Fruit fly (Drosophila melanogaster) whole organism, embryonic: Measurements from ENCODE around the gene Wnt6.

Experiments used
- ATbp ChIP-seq: fragments of 200-800 bp; sonication (Bioruptor generic); optimal IDR thresholded peaks from 2 replicates; lab custom pipeline; 2017; ENCODE audit warnings: missing biosample characterization, mild to moderate bottlenecking, missing genetic modification characterization, missing genetic modification reagents
- Awh ChIP-seq: fragments of 200-800 bp; sonication (Bioruptor generic); IDR thresholded peaks from 2 replicates; pipeline ENCODE4, ENCODE4 v1.3.6; 2022; ENCODE audit warnings: missing biosample characterization, missing genetic modification characterization
- C15 ChIP-seq: fragments of 200-800 bp; sonication (Bioruptor generic); IDR thresholded peaks from 3 replicates; pipeline ENCODE4 v1.3.6; 2022; ENCODE audit warnings: missing biosample characterization, missing genetic modification characterization
- CG10959 ChIP-seq: fragments of 200-800 bp; sonication (Bioruptor generic); IDR thresholded peaks from 2 replicates; pipeline ENCODE4 v1.3.6; 2022; ENCODE audit warnings: missing biosample characterization, missing genetic modification characterization
- CG11504 ChIP-seq: fragments of 200-800 bp; sonication (Bioruptor generic); optimal IDR thresholded peaks from 3 replicates; lab custom pipeline; 2019; ENCODE audit warnings: missing biosample characterization, mild to moderate bottlenecking, missing genetic modification characterization, moderate library complexity
- CG12219 ChIP-seq: fragments of 200-800 bp; sonication (Bioruptor generic); optimal IDR thresholded peaks from 3 replicates; lab custom pipeline; 2018; ENCODE audit warnings: missing biosample characterization, mild to moderate bottlenecking, missing genetic modification characterization
- CG12769 ChIP-seq: fragments of 200-800 bp; sonication (Bioruptor generic); optimal IDR thresholded peaks from 2 replicates; lab custom pipeline; 2019; ENCODE audit warnings: missing biosample characterization, mild to moderate bottlenecking, missing genetic modification characterization, moderate library complexity
- CG12942 ChIP-seq: fragments of 200-800 bp; sonication (Bioruptor generic); optimal IDR thresholded peaks from 3 replicates; lab custom pipeline; 2016; ENCODE audit warnings: missing biosample characterization, missing genetic modification characterization
- CG13775 ChIP-seq: fragments of 200-800 bp; sonication (Bioruptor generic); optimal IDR thresholded peaks from 3 replicates; lab custom pipeline; 2017; ENCODE audit warnings: missing biosample characterization, mild to moderate bottlenecking, missing genetic modification characterization
- CG16813 ChIP-seq: fragments of 200-800 bp; sonication (Bioruptor generic); IDR thresholded peaks from 3 replicates; pipeline ENCODE4 v1.3.6; 2022; ENCODE audit warnings: missing biosample characterization, missing genetic modification characterization; ENCODE audit not compliant: partially characterized antibody
- CG17359 ChIP-seq: fragments of 200-800 bp; sonication (Bioruptor generic); optimal IDR thresholded peaks from 3 replicates; lab custom pipeline; 2018; ENCODE audit warnings: missing biosample characterization, mild to moderate bottlenecking, missing genetic modification characterization, moderate library complexity
- CG18262 ChIP-seq: fragments of 200-800 bp; optimal IDR thresholded peaks from 3 replicates; lab custom pipeline; 2019; ENCODE audit warnings: missing biosample characterization, mild to moderate bottlenecking, missing genetic modification characterization, moderate library complexity
- CG18619 ChIP-seq: fragments of 200-800 bp; sonication (Bioruptor generic); optimal IDR thresholded peaks from 3 replicates; lab custom pipeline; 2017; ENCODE audit warnings: missing biosample characterization, mild to moderate bottlenecking, missing genetic modification characterization
- CG2116 ChIP-seq: fragments of 200-800 bp; sonication (Bioruptor generic); optimal IDR thresholded peaks from 3 replicates; lab custom pipeline; 2018; ENCODE audit warnings: missing biosample characterization, mild to moderate bottlenecking, missing genetic modification characterization
- CG2678 ChIP-seq: fragments of 200-800 bp; sonication (Bioruptor generic); optimal IDR thresholded peaks from 3 replicates; lab custom pipeline; 2019; ENCODE audit warnings: missing biosample characterization, mild to moderate bottlenecking, missing genetic modification characterization, moderate library complexity
- CG3407 ChIP-seq: fragments of 200-800 bp; sonication (Bioruptor generic); optimal IDR thresholded peaks from 2 replicates; lab custom pipeline; 2018; ENCODE audit warnings: missing biosample characterization, mild to moderate bottlenecking, missing genetic modification characterization
- CG3838 ChIP-seq: fragments of 200-800 bp; sonication (Bioruptor generic); optimal IDR thresholded peaks from 3 replicates; lab custom pipeline; 2016; ENCODE audit warnings: missing biosample characterization, missing genetic modification characterization
- CG5953 ChIP-seq: fragments of 200-800 bp; sonication (Bioruptor generic); IDR thresholded peaks from 2 replicates; pipeline ENCODE4 v1.3.6; 2022; ENCODE audit warnings: missing biosample characterization, missing genetic modification characterization
- CG6175 ChIP-seq: fragments of 200-800 bp; sonication (Bioruptor generic); IDR thresholded peaks from 3 replicates; pipeline ENCODE4 v1.3.6; 2022; ENCODE audit warnings: missing biosample characterization, missing genetic modification characterization
- CG8290 ChIP-seq, 3 experiments: fragments of 200-800 bp; sonication (Bioruptor generic); optimal IDR thresholded peaks; 2 replicates each; lab custom pipeline; 2016 to 2019; ENCODE audit warnings: missing biosample characterization in 3 of 3, missing genetic modification characterization in 3 of 3, mild to moderate bottlenecking in 2 of 3, moderate library complexity in 1 of 3
- CG9215 ChIP-seq: fragments of 200-800 bp; sonication (Bioruptor generic); IDR thresholded peaks from 2 replicates; pipeline ENCODE4 v1.3.6; 2022; ENCODE audit warnings: missing biosample characterization, missing genetic modification characterization
- CG9727 ChIP-seq: fragments of 200-800 bp; sonication (Bioruptor generic); optimal IDR thresholded peaks from 3 replicates; lab custom pipeline; 2017; ENCODE audit warnings: missing biosample characterization, mild to moderate bottlenecking, missing genetic modification characterization
- CG9932 ChIP-seq: fragments of 200-800 bp; sonication (Bioruptor generic); IDR thresholded peaks from 2 replicates; pipeline ENCODE4 v1.3.6; 2022; ENCODE audit warnings: missing biosample characterization, missing genetic modification characterization
- Drgx ChIP-seq: fragments of 200-800 bp; sonication (Bioruptor generic); IDR thresholded peaks from 2 replicates; pipeline ENCODE4 v1.3.6; 2022; ENCODE audit warnings: missing biosample characterization, missing genetic modification characterization
- Ets65A ChIP-seq: fragments of 200-800 bp; sonication (Bioruptor generic); peaks from one replicate; lab custom pipeline; 2016; ENCODE audit warnings: missing biosample characterization, missing genetic modification characterization
- Gug ChIP-seq: fragments of 200-800 bp; sonication (Bioruptor generic); IDR thresholded peaks from 4 replicates; pipeline ENCODE4 v1.3.6; 2022; ENCODE audit warnings: missing biosample characterization, missing genetic modification characterization
- Med ChIP-seq: fragments of 200-800 bp; sonication (Bioruptor generic); peaks from one replicate; lab custom pipeline; 2016; ENCODE audit warnings: missing biosample characterization, missing genetic modification characterization, mild to moderate bottlenecking, inconsistent platforms, moderate library complexity
- Nf-YA ChIP-seq: fragments of 200-800 bp; sonication (Bioruptor generic); IDR thresholded peaks from 2 replicates; pipeline ENCODE4 v1.3.6; 2022; ENCODE audit warnings: missing biosample characterization, missing genetic modification characterization
- Nf-YC ChIP-seq: fragments of 200-800 bp; optimal IDR thresholded peaks from 3 replicates; lab custom pipeline; 2019; ENCODE audit warnings: missing biosample characterization, mild to moderate bottlenecking, missing genetic modification characterization, moderate library complexity
- Optix ChIP-seq: fragments of 200-800 bp; sonication (Bioruptor generic); IDR thresholded peaks from 3 replicates; pipeline ENCODE4 v1.3.6; 2022; ENCODE audit warnings: missing biosample characterization, missing genetic modification characterization
- PHDP ChIP-seq: fragments of 200-800 bp; sonication (Bioruptor generic); optimal IDR thresholded peaks from 3 replicates; lab custom pipeline; 2018; ENCODE audit warnings: missing biosample characterization, mild to moderate bottlenecking, missing genetic modification characterization, moderate library complexity
- Sox102F ChIP-seq: fragments of 200-800 bp; sonication (Bioruptor generic); optimal IDR thresholded peaks from 2 replicates; lab custom pipeline; 2018; ENCODE audit warnings: missing biosample characterization, mild to moderate bottlenecking, missing genetic modification characterization, moderate library complexity
- Spps ChIP-seq: fragments of 200-800 bp; sonication (Bioruptor generic); optimal IDR thresholded peaks from 2 replicates; lab custom pipeline; 2018; ENCODE audit warnings: missing biosample characterization, mild to moderate bottlenecking, missing genetic modification characterization
- ab ChIP-seq: fragments of 200-800 bp; sonication (Bioruptor generic); optimal IDR thresholded peaks from 2 replicates; lab custom pipeline; 2016; ENCODE audit warnings: missing biosample characterization, missing genetic modification characterization
- amos ChIP-seq: fragments of 200-800 bp; sonication (Bioruptor generic); IDR thresholded peaks from 2 replicates; pipeline ENCODE4 v1.3.6; 2022; ENCODE audit warnings: missing biosample characterization, missing genetic modification characterization; ENCODE audit not compliant: partially characterized antibody
- bcd ChIP-seq: fragments of 200-800 bp; sonication (Bioruptor generic); optimal IDR thresholded peaks from 2 replicates; lab custom pipeline; 2017; ENCODE audit warnings: missing biosample characterization, mild to moderate bottlenecking, missing genetic modification characterization
- ci ChIP-seq: fragments of 200-800 bp; sonication (Bioruptor generic); IDR thresholded peaks from 3 replicates; pipeline ENCODE4 v1.3.6; 2022; ENCODE audit warnings: missing biosample characterization, missing genetic modification characterization
- dysf ChIP-seq: fragments of 200-800 bp; sonication (Bioruptor generic); IDR thresholded peaks from 3 replicates; pipeline ENCODE4 v1.3.6; 2022; ENCODE audit warnings: missing biosample characterization, missing genetic modification characterization
- fu2 ChIP-seq: fragments of 200-800 bp; sonication (Bioruptor generic); optimal IDR thresholded peaks from 2 replicates; lab custom pipeline; 2016; ENCODE audit warnings: missing biosample characterization, missing genetic modification characterization
- gce ChIP-seq: fragments of 200-800 bp; sonication (Bioruptor generic); IDR thresholded peaks from 3 replicates; pipeline ENCODE4 v1.3.6; 2022; ENCODE audit warnings: missing biosample characterization, missing genetic modification characterization
- lab ChIP-seq: fragments of 200-800 bp; sonication (Bioruptor generic); optimal IDR thresholded peaks from 3 replicates; lab custom pipeline; 2017; ENCODE audit warnings: missing biosample characterization, missing genetic modification characterization, mild to moderate bottlenecking, moderate library complexity, missing genetic modification reagents
- nom ChIP-seq: fragments of 200-800 bp; sonication (Bioruptor generic); optimal IDR thresholded peaks from 2 replicates; lab custom pipeline; 2017; ENCODE audit warnings: missing biosample characterization, missing genetic modification characterization, mild to moderate bottlenecking, moderate library complexity, missing genetic modification reagents
- oc ChIP-seq: fragments of 200-800 bp; sonication (Bioruptor generic); optimal IDR thresholded peaks from 2 replicates; lab custom pipeline; 2018; ENCODE audit warnings: missing biosample characterization, mild to moderate bottlenecking, missing genetic modification characterization, moderate library complexity
- otp ChIP-seq: fragments of 200-800 bp; sonication (Bioruptor generic); IDR thresholded peaks from 3 replicates; pipeline ENCODE4, ENCODE4 v1.3.6; 2022; ENCODE audit warnings: missing biosample characterization, missing genetic modification characterization
- pita ChIP-seq: fragments of 200-800 bp; sonication (Bioruptor generic); optimal IDR thresholded peaks from 2 replicates; lab custom pipeline; 2017; ENCODE audit warnings: missing biosample characterization, mild to moderate bottlenecking, missing genetic modification characterization
- pros ChIP-seq: fragments of 200-800 bp; sonication (Bioruptor generic); optimal IDR thresholded peaks from 3 replicates; lab custom pipeline; 2019; ENCODE audit warnings: missing biosample characterization, mild to moderate bottlenecking, missing genetic modification characterization, moderate library complexity
- run ChIP-seq: fragments of 200-800 bp; sonication (Bioruptor generic); optimal IDR thresholded peaks from 3 replicates; lab custom pipeline; 2018; ENCODE audit warnings: missing biosample characterization, mild to moderate bottlenecking, missing genetic modification characterization
- sim ChIP-seq: fragments of 200-800 bp; sonication (Bioruptor generic); IDR thresholded peaks from 2 replicates; pipeline ENCODE4 v1.3.6; 2022; ENCODE audit warnings: missing biosample characterization, missing genetic modification characterization
- slbo ChIP-seq: fragments of 200-800 bp; sonication (Bioruptor generic); IDR thresholded peaks from 2 replicates; pipeline ENCODE4 v1.3.6; 2022; ENCODE audit warnings: missing biosample characterization, missing genetic modification characterization
- sob ChIP-seq: fragments of 200-800 bp; sonication (Bioruptor generic); IDR thresholded peaks from 2 replicates; pipeline ENCODE4 v1.3.6; 2022; ENCODE audit warnings: missing biosample characterization, missing genetic modification characterization
- sr ChIP-seq: fragments of 200-800 bp; sonication (Bioruptor generic); IDR thresholded peaks from 3 replicates; pipeline ENCODE4 v1.3.6; 2022; ENCODE audit warnings: missing biosample characterization, missing genetic modification characterization
- zen ChIP-seq: fragments of 200-800 bp; sonication (Bioruptor generic); optimal IDR thresholded peaks from 3 replicates; lab custom pipeline; 2018; ENCODE audit warnings: missing biosample characterization, mild to moderate bottlenecking, missing genetic modification characterization, moderate library complexity

Gene Wnt6

dm6 chr2L:7301497-7301896, 32.0 kb upstream of the Wnt6 start:
- TF ChIP-seq CG6175 (GFP tag; lab: Robert Waterston, UW) (0 out of 3 replicates have a peak, but pooled peaks have one; percentile 43), bcd (peak; percentile 13), CG9215 (GFP tag; lab: Robert Waterston, UW) (no peak), lab (peak; percentile 18), dysf (GFP tag; lab: Robert Waterston, UW) (peak; percentile 31; the same call in 1 of the 3 replicates), Optix (GFP tag; lab: Robert Waterston, UW) (0 out of 3 replicates have a peak, but pooled peaks have one; percentile 27), ATbp (peak; percentile 44), pros (GFP tag; lab: Kevin White, UChicago) (peak; percentile 6), sob (GFP tag; lab: Robert Waterston, UW) (0 out of 2 replicates have a peak, but pooled peaks have one; percentile 21), CG12942 (GFP tag; lab: Kevin White, UChicago) (no peak), gce (GFP tag; lab: Robert Waterston, UW) (0 out of 3 replicates have a peak, but pooled peaks have one; percentile 28), Nf-YA (0 out of 2 replicates have a peak, but pooled peaks have one; percentile 5), Nf-YC (tag; lab: Kevin White, UChicago) (peak; percentile 5), otp (GFP tag; lab: Robert Waterston, UW) (peak; percentile 59; the same call in 1 of the 3 replicates), CG9932 (GFP tag; lab: Robert Waterston, UW) (0 out of 2 replicates have a peak, but pooled peaks have one; percentile 21), sr (0 out of 3 replicates have a peak, but pooled peaks have one; percentile 25), ci (GFP tag; lab: Robert Waterston, UW) (0 out of 3 replicates have a peak, but pooled peaks have one; percentile 46), CG12219 (no peak), CG3407 (no peak), Drgx (GFP tag; lab: Robert Waterston, UW) (no peak), oc (tag; lab: Kevin White, UChicago) (peak; percentile 9), Awh (GFP tag; lab: Robert Waterston, UW) (no peak), Med (peak; percentile 65), CG18619 (no peak), CG17359 (tag; lab: Kevin White, UChicago) (peak; percentile 15), CG2116 (no peak), slbo (0 out of 2 replicates have a peak, but pooled peaks have one; percentile 6), CG5953 (0 out of 2 replicates have a peak, but pooled peaks have one; percentile 32), CG8290 (GFP tag; optimal IDR thresholded peaks at IDR 0.05; lab: Kevin White, UChicago) (no peak), CG8290 (tag; optimal IDR thresholded peaks at IDR 0.05; lab: Kevin White, UChicago) (peak in 1 of 2 experiments; percentile 28), CG12769 (peak; percentile 10), CG2678 (tag; lab: Kevin White, UChicago) (peak; percentile 8), pita (GFP tag; lab: Kevin White, UChicago) (no peak), CG11504 (tag; lab: Kevin White, UChicago) (no peak), CG13775 (GFP tag; lab: Kevin White, UChicago) (no peak), Gug (no peak), fu2 (no peak)

dm6 chr2L:7302727-7303126, 30.8 kb upstream of the Wnt6 start:
- TF ChIP-seq run (tag; lab: Kevin White, UChicago) (no peak), ab (GFP tag; lab: Kevin White, UChicago) (no peak), C15 (GFP tag; lab: Robert Waterston, UW) (no peak), zen (tag; lab: Kevin White, UChicago) (peak; percentile 31), CG9727 (GFP tag; lab: Kevin White, UChicago) (peak; percentile 51), Ets65A (GFP tag; lab: Kevin White, UChicago) (no peak), CG3838 (GFP tag; lab: Kevin White, UChicago) (no peak), Sox102F (GFP tag; lab: Kevin White, UChicago) (peak; percentile 4), PHDP (tag; lab: Kevin White, UChicago) (no peak), amos (GFP tag; lab: Robert Waterston, UW) (no peak), CG16813 (GFP tag; lab: Robert Waterston, UW) (no peak), CG10959 (no peak), nom (GFP tag; lab: Kevin White, UChicago) (no peak), Spps (tag; lab: Kevin White, UChicago) (peak; percentile 4), sim (GFP tag; lab: Robert Waterston, UW) (no peak), CG18262 (tag; lab: Kevin White, UChicago) (peak; percentile 53)
